Fruit fly (Drosophila melanogaster): Measurements from ENCODE around the gene CG32371.

DNA sequence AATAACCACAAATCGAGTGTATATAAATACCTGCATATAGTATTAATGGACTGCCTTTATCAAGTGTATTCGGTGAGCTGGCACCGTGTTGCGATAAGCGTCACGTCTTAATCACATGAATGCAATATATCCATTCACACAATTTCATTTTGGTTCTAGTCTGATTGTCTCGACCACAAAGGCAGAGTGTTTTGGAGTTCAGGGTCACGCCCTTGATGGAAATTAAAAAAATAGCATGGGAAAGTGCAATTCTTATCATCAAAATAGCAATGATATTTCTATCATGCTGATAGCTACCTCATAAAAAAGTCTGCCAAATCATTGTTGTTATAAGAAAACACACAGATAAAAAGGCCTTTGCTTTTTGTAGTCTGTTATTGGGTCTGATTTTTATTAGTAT lies 24.6 kb upstream of the CG32371 start:
- TF ChIP-seq pan (optimal IDR thresholded peaks at IDR 0.05) (no peak), psq (optimal IDR thresholded peaks at IDR 0.05) (no peak), usp (GFP tag; optimal IDR thresholded peaks at IDR 0.05) (no peak)
